Fruit fly (Drosophila melanogaster): Measurements from ENCODE around the gene CG17350.

The CG17350 gene

dm6 chr2L:19426330-19426781 is 45.6 kb downstream of the CG17350 start, which contains the start of gene Pax (continued):
- TF ChIP-seq sr (GFP tag; IDR thresholded peaks at IDR 0.05) = no peak
- TF ChIP-seq Sin3A (optimal IDR thresholded peaks at IDR 0.05) = peak; percentile 34
- no peak for TF ChIP-seq Rx (GFP tag; IDR thresholded peaks at IDR 0.05)
- no peak for TF ChIP-seq CG17359 (tag; optimal IDR thresholded peaks at IDR 0.05)
- TF ChIP-seq CG8944 (GFP tag; optimal IDR thresholded peaks at IDR 0.05) = no peak
- TF ChIP-seq CG13775 (GFP tag; optimal IDR thresholded peaks at IDR 0.05) = no peak
- TF ChIP-seq crc (GFP tag; optimal IDR thresholded peaks at IDR 0.05) = no peak

dm6 chr2L:19429731-19430130 is 49.0 kb downstream of the CG17350 start:
- no peak for TF ChIP-seq pum (GFP tag; optimal IDR thresholded peaks at IDR 0.05)
- no peak for TF ChIP-seq Mad (GFP tag; optimal IDR thresholded peaks at IDR 0.05)
- TF ChIP-seq Gug (GFP tag; IDR thresholded peaks at IDR 0.05) = no peak
- 0 out of 3 replicates have a peak, but pooled peaks have one; percentile 16 for TF ChIP-seq Optix (GFP tag; IDR thresholded peaks at IDR 0.05)
- TF ChIP-seq grn (GFP tag; optimal IDR thresholded peaks at IDR 0.05) = peak; percentile 93
- no peak for TF ChIP-seq CG8281 (tag; optimal IDR thresholded peaks at IDR 0.05)
- TF ChIP-seq Hmr (GFP tag; optimal IDR thresholded peaks at IDR 0.05) = no peak
- TF ChIP-seq CG14014 (GFP tag; IDR thresholded peaks at IDR 0.05) = no peak
- no peak for TF ChIP-seq al (GFP tag; IDR thresholded peaks at IDR 0.05)
- no peak for TF ChIP-seq CG2120 (GFP tag; optimal IDR thresholded peaks at IDR 0.05)
- no peak for TF ChIP-seq CG3281 (GFP tag; optimal IDR thresholded peaks at IDR 0.05)
- no peak for TF ChIP-seq Dad (GFP tag; optimal IDR thresholded peaks at IDR 0.05)
- no peak for TF ChIP-seq C15 (GFP tag; IDR thresholded peaks at IDR 0.05)
- TF ChIP-seq CG13775 (GFP tag; optimal IDR thresholded peaks at IDR 0.05) = no peak
- TF ChIP-seq dysf (GFP tag; IDR thresholded peaks at IDR 0.05) = 0 out of 3 replicates have a peak, but pooled peaks have one; percentile 19
- TF ChIP-seq zen2 (GFP tag; IDR thresholded peaks at IDR 0.05; ENCODE audit: partially characterized antibody) = no peak
- no peak for TF ChIP-seq dmrt11E (tag; optimal IDR thresholded peaks at IDR 0.05)
- no peak for TF ChIP-seq vvl (GFP tag; IDR thresholded peaks at IDR 0.05)
- TF ChIP-seq Nf-YB (GFP tag; optimal IDR thresholded peaks at IDR 0.05) = no peak
- no peak for TF ChIP-seq CG6254 (GFP tag; optimal IDR thresholded peaks at IDR 0.05)
- TF ChIP-seq oc (tag; optimal IDR thresholded peaks at IDR 0.05) = no peak
- TF ChIP-seq CG16815 (GFP tag; optimal IDR thresholded peaks at IDR 0.05) = no peak

- TF ChIP-seq crp (GFP tag; optimal IDR thresholded peaks at IDR 0.05) (peak in 1 of 2 experiments; percentile 66), Doc2 (GFP tag; IDR thresholded peaks at IDR 0.05) (no peak), D (optimal IDR thresholded peaks at IDR 0.05) (no peak), D (GFP tag; optimal IDR thresholded peaks at IDR 0.05) (no peak), CG8944 (GFP tag; optimal IDR thresholded peaks at IDR 0.05) (peak; percentile 7), caup (GFP tag; optimal IDR thresholded peaks at IDR 0.05; ENCODE audit: severe bottlenecking) (no peak), CG14710 (tag; optimal IDR thresholded peaks at IDR 0.05) (peak; percentile 67), ap (GFP tag; IDR thresholded peaks at IDR 0.05) (no peak), Fer1 (GFP tag; optimal IDR thresholded peaks at IDR 0.05) (no peak), CG13775 (GFP tag; optimal IDR thresholded peaks at IDR 0.05) (no peak), pan (optimal IDR thresholded peaks at IDR 0.05) (no peak), pan (GFP tag; optimal IDR thresholded peaks at IDR 0.05 in 1 of 2, IDR thresholded peaks at IDR 0.05 in 1 of 2) (no peak), CG3838 (GFP tag; optimal IDR thresholded peaks at IDR 0.05) (no peak), unc-4 (GFP tag; IDR thresholded peaks at IDR 0.05; ENCODE audit: partially characterized antibody) (peak; percentile 95), croc (GFP tag; conservative IDR thresholded peaks at IDR 0.05) (no peak), nau (GFP tag; optimal IDR thresholded peaks at IDR 0.05) (no peak), CG8765 (GFP tag; IDR thresholded peaks at IDR 0.05) (no peak), Rfx (GFP tag; IDR thresholded peaks at IDR 0.05) (no peak; the same call in 1 of the 2 replicates), eyg (GFP tag; optimal IDR thresholded peaks at IDR 0.05) (no peak), Side (GFP tag; optimal IDR thresholded peaks at IDR 0.05) (no peak), CG4617 (GFP tag; optimal IDR thresholded peaks at IDR 0.05; ENCODE audit: borderline replicate concordance) (peak; percentile 40), Taf1 (GFP tag; IDR thresholded peaks at IDR 0.05) (no peak), h (optimal IDR thresholded peaks at IDR 0.05) (no peak), dm (GFP tag; optimal IDR thresholded peaks at IDR 0.05) (no peak), D19A (tag; optimal IDR thresholded peaks at IDR 0.05) (no peak)
Observed at dm6 chr2L:19430343-19430742, 49.6 kb downstream of the CG17350 start, which contains the start of gene RtcB. Gene RtcB, plus strand, starts transcription at chr2L:19430643.
